Worm (Caenorhabditis elegans) whole organism, midembryonic: ENCODE measurements around the gene ser-7.

Source experiments
- T22C8.4 ChIP-seq: fragments of 200-800 bp; sonication (Bioruptor generic); IDR thresholded peaks from 2 replicates; pipeline ENCODE4 v1.3.6; 2022; ENCODE audit warnings: missing genetic modification characterization, missing compliant biosample characterization
- cog-1 ChIP-seq: sonication (generic microtip); optimal IDR thresholded peaks from 2 replicates; lab custom pipeline; 2016; ENCODE audit warnings: missing genetic modification characterization, missing compliant biosample characterization
- flt-1 ChIP-seq: fragments of 200-800 bp; sonication (Bioruptor generic); IDR thresholded peaks from 2 replicates; pipeline ENCODE4 v1.3.6; 2022; ENCODE audit warnings: missing genetic modification characterization, missing compliant biosample characterization
- klf-2 ChIP-seq: fragments of 200-800 bp; sonication (Bioruptor generic); conservative IDR thresholded peaks from 2 replicates; pipeline ENCODE4 v1.3.6; 2022; ENCODE audit warnings: missing genetic modification reagents, missing genetic modification characterization, missing compliant biosample characterization
- med-1 ChIP-seq: sonication (generic microtip); optimal IDR thresholded peaks from 2 replicates; lab custom pipeline; 2017; ENCODE audit warnings: missing genetic modification characterization, mild to moderate bottlenecking, missing compliant biosample characterization, antibody characterized with exemption, missing genetic modification reagents; ENCODE audit not compliant: insufficient read depth
- ref-1 ChIP-seq: fragments of 200-800 bp; sonication (Bioruptor generic); conservative IDR thresholded peaks from 2 replicates; pipeline ENCODE4 v1.3.6; 2022; ENCODE audit warnings: missing genetic modification reagents, missing genetic modification characterization, missing compliant biosample characterization
- tab-1 ChIP-seq: fragments of 200-800 bp; sonication (Bioruptor generic); IDR thresholded peaks from 2 replicates; pipeline ENCODE4 v1.3.6; 2022; ENCODE audit warnings: missing genetic modification characterization, missing compliant biosample characterization
- ztf-23 ChIP-seq: fragments of 200-800 bp; sonication (Bioruptor generic); IDR thresholded peaks from 2 replicates; pipeline ENCODE4 v1.3.6; 2022; ENCODE audit warnings: missing genetic modification reagents, missing genetic modification characterization, missing compliant biosample characterization
- ztf-29 ChIP-seq: fragments of 200-800 bp; sonication (Bioruptor generic); IDR thresholded peaks from 2 replicates; pipeline ENCODE4 v1.3.6; 2022; ENCODE audit warnings: missing genetic modification reagents, missing genetic modification characterization, missing compliant biosample characterization

ser-7 gene

DNA sequence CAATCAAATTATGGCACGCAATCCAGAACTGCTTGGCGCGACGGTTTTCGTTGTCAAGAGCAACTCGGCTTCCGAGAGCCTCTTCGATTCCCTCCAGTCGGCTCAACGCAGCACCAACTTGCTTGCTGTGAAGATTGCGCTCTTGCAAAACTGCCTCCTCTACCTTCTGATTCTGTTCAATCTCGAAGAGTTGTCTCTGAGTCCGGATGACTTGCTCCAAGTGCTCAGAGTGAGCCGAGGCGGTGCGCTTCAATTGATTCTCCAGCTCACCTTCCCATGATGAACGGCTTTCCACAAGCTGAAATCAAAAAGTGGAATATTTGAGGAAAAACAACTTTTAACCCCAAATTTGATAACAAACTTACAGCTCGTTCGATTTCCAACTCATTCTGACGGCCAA lies 11.1 kb downstream of the ser-7 start:
- TF ChIP-seq tab-1 (no peak), med-1 (GFP tag; lab: Kevin White, UChicago) (no peak), ztf-29 (GFP tag; lab: Robert Waterston, UW) (no peak), ref-1 (GFP tag; lab: Robert Waterston, UW) (no peak), ztf-23 (GFP tag; lab: Robert Waterston, UW) (no peak), flt-1 (GFP tag; lab: Robert Waterston, UW) (no peak), cog-1 (tag; lab: Kevin White, UChicago) (no peak), klf-2 (GFP tag; lab: Robert Waterston, UW) (no peak), T22C8.4 (no peak)

DNA sequence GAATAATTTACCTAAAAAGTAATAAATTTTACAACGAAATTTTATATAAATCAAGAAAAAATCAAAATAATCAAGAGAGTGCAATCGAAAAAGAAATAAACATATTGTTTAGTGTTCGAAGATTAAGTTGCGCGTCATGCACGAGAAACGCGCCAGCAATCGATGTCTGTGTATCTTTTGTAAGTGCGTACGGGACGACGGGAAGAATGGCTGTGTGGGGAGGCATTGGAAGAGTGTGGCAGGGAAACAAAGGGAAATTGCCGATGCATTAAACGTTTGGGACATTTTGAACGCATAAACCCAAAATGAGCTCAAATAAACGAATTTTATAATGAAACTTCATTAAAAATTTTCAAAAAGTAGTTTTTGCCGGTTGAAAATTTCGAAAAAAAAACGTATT lies 13.8 kb downstream of the ser-7 start, which contains the start of gene immt-1:
Gene immt-1, minus strand, starts transcription at position 11 of the 400 bp plus-strand sequence.
- peak; percentile 44 for TF ChIP-seq cog-1 (tag; lab: Kevin White, UChicago)
- TF ChIP-seq klf-2 (GFP tag; lab: Robert Waterston, UW): no peak
- TF ChIP-seq med-1 (GFP tag; lab: Kevin White, UChicago): no peak
- peak; percentile 65; the same call in 1 of the 2 replicates for TF ChIP-seq ztf-23 (GFP tag; lab: Robert Waterston, UW)
- no peak for TF ChIP-seq ref-1 (GFP tag; lab: Robert Waterston, UW)
- TF ChIP-seq flt-1 (GFP tag; lab: Robert Waterston, UW): 0 out of 2 replicates have a peak, but pooled peaks have one; percentile 43
- no peak for TF ChIP-seq T22C8.4
- TF ChIP-seq ztf-29 (GFP tag; lab: Robert Waterston, UW): no peak
- TF ChIP-seq tab-1: no peak

DNA sequence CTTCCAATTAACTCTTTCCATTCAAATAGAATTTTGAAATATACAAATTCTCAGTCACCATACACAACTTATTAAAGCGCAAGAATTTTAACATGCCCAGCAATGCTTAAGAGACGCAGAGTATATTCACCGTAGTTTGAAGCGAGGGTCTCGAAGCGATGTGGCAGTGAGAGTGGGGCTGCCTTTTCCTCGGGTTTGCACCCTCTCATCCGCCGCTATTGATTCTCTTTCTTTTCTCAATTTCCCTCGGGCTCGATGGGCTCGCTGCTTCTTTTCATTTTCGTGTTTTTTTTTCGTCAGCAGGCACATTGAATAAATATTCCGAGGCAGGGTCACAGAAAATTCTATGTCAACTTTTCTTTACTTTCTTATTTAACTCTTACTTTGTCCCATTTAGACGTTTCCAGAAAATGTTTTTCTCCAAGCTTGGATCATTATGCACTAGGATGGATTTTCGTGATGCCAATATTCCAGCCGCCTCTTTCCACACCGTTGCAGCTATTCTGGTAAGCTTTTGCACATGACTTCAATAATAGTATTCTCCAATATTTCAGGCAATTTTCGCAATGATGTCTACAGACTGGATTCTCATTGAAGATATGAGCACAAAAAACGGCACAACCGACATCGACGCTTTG lies 15.3 kb downstream of the ser-7 start, which contains the start of gene T14G11.1:
Gene T14G11.1, plus strand, starts transcription at position 408 of the 638 bp plus-strand sequence.
- 0 out of 2 replicates have a peak, but pooled peaks have one; percentile 32 for TF ChIP-seq T22C8.4
- no peak for TF ChIP-seq ztf-29 (GFP tag; lab: Robert Waterston, UW)
- peak; percentile 27 for TF ChIP-seq cog-1 (tag; lab: Kevin White, UChicago)
- TF ChIP-seq ref-1 (GFP tag; lab: Robert Waterston, UW): no peak
- TF ChIP-seq klf-2 (GFP tag; lab: Robert Waterston, UW): no peak
- no peak for TF ChIP-seq flt-1 (GFP tag; lab: Robert Waterston, UW)
- no peak for TF ChIP-seq med-1 (GFP tag; lab: Kevin White, UChicago)
- no peak for TF ChIP-seq tab-1
- TF ChIP-seq ztf-23 (GFP tag; lab: Robert Waterston, UW): no peak

ce11 chrX:2693026-2693425 lies 19.7 kb downstream of the ser-7 start:
- no peak for TF ChIP-seq ref-1 (GFP tag; lab: Robert Waterston, UW)
- TF ChIP-seq med-1 (GFP tag; lab: Kevin White, UChicago): no peak
- TF ChIP-seq flt-1 (GFP tag; lab: Robert Waterston, UW): no peak
- TF ChIP-seq ztf-23 (GFP tag; lab: Robert Waterston, UW): no peak
- TF ChIP-seq klf-2 (GFP tag; lab: Robert Waterston, UW): no peak
- TF ChIP-seq T22C8.4: no peak
- TF ChIP-seq tab-1: no peak
- TF ChIP-seq ztf-29 (GFP tag; lab: Robert Waterston, UW): no peak

DNA sequence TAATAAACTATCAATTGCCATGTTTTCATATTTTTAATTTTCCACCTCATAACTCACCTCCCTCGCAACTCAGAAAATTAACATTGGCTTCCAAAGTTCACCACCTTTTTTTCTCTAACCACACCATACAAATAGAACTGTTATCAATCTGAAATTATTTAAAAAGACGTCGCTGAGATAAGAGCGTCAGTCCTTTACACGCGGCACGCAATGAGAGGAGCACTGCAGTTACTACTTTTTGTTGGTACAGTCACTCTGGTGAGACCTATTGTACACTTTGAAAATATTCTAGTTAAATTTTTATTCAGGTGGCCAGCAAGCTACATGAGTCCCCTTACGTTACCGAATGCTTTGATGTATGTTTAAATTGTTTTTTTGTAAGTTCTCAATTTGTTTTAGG lies 21.4 kb downstream of the ser-7 start, which contains the start of gene T02C5.1:
Gene T02C5.1, plus strand, starts transcription at position 199 of the 400 bp plus-strand sequence.
- TF ChIP-seq tab-1 (no peak), T22C8.4 (no peak), klf-2 (GFP tag; lab: Robert Waterston, UW) (no peak), ref-1 (GFP tag; lab: Robert Waterston, UW) (no peak), flt-1 (GFP tag; lab: Robert Waterston, UW) (no peak), cog-1 (tag; lab: Kevin White, UChicago) (no peak), ztf-23 (GFP tag; lab: Robert Waterston, UW) (no peak), ztf-29 (GFP tag; lab: Robert Waterston, UW) (no peak), med-1 (GFP tag; lab: Kevin White, UChicago) (no peak)

DNA sequence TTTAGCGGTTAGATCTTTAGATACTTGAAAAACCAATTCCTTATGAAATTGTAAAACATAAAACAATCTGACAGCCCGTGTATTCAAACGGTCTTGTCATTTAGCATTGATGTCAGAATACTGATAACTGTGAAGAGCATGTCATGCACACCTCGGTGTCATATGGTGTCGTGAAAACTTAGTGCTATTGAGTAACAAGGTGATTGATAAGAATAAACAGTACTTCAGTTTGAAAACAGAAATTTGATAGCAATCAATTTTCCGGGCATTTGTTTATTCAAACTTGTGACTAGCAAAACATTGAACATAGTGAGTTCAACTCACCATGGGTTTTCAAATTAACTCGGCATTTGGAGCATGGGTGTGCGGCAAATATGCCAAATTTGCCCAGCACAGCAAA lies 21.9 kb downstream of the ser-7 start:
- TF ChIP-seq T22C8.4: no peak
- no peak for TF ChIP-seq ref-1 (GFP tag; lab: Robert Waterston, UW)
- no peak for TF ChIP-seq flt-1 (GFP tag; lab: Robert Waterston, UW)
- no peak for TF ChIP-seq cog-1 (tag; lab: Kevin White, UChicago)
- TF ChIP-seq ztf-23 (GFP tag; lab: Robert Waterston, UW): no peak
- TF ChIP-seq klf-2 (GFP tag; lab: Robert Waterston, UW): no peak
- TF ChIP-seq tab-1: no peak
- TF ChIP-seq ztf-29 (GFP tag; lab: Robert Waterston, UW): no peak
- TF ChIP-seq med-1 (GFP tag; lab: Kevin White, UChicago): no peak

DNA sequence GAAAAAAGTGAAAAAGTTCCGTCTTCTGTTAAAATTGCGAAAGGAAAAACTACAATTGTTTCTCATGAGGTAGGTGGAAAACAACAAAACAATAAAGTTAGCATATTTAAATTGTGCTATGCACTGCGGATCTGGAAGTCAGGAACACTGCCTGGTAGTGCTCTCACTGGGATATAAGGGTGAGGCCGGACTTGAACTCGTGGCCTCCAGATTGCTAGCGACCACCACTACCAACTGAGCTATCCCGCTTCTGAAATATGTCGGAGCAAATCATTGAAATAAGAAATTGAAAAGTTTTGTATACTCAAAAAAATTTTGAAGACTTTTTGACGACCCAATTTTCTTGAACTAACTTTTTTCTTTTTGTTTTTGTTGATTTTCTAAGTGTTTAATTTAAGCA lies 23.2 kb downstream of the ser-7 start:
- TF ChIP-seq flt-1 (GFP tag; lab: Robert Waterston, UW) (no peak), cog-1 (tag; lab: Kevin White, UChicago) (no peak), ztf-29 (GFP tag; lab: Robert Waterston, UW) (no peak), tab-1 (no peak), T22C8.4 (no peak), ztf-23 (GFP tag; lab: Robert Waterston, UW) (no peak), ref-1 (GFP tag; lab: Robert Waterston, UW) (no peak), klf-2 (GFP tag; lab: Robert Waterston, UW) (no peak), med-1 (GFP tag; lab: Kevin White, UChicago) (no peak)

DNA sequence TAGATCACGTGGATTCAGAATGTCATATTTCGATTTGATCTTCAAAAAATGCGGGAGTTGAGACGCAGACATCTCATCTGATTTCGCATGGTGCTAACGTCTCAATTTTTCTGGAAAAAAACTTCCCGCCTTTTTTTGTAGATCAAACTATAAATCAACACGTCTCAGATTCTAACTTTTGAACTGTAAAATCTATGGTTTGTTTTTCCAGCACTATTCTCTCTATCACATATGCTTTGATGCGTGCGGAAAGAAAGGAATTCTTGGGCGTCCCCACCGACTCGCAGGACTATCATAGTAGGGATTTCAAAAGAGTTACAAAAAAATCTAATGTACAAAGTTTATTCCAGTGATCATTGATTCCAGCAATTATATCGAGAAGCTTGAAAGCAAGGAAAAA lies 24.3 kb downstream of the ser-7 start:
- no peak for TF ChIP-seq ztf-23 (GFP tag; lab: Robert Waterston, UW)
- peak; percentile 53; the same call in 1 of the 2 replicates for TF ChIP-seq flt-1 (GFP tag; lab: Robert Waterston, UW)
- TF ChIP-seq med-1 (GFP tag; lab: Kevin White, UChicago): no peak

- TF ChIP-seq flt-1 (GFP tag; lab: Robert Waterston, UW) (no peak), klf-2 (GFP tag; lab: Robert Waterston, UW) (no peak), ztf-23 (GFP tag; lab: Robert Waterston, UW) (no peak), ztf-29 (GFP tag; lab: Robert Waterston, UW) (no peak), med-1 (GFP tag; lab: Kevin White, UChicago) (no peak), ref-1 (GFP tag; lab: Robert Waterston, UW) (no peak), T22C8.4 (no peak), tab-1 (no peak), cog-1 (tag; lab: Kevin White, UChicago) (no peak)
These were observed 24.9 kb downstream of the ser-7 start for ce11 chrX:2698197-2698800.
